Worm (Caenorhabditis elegans): ENCODE results near the gene Y42A5A.1.
A peak's percentile ranks its signal among the peaks of the same experiment; 100 is the strongest.

Gene Y42A5A.1

ce11 chrV:11121247-11121646 lies 33.5 kb downstream of the Y42A5A.1 start (continued):
- TF ChIP-seq mes-2 (tag; optimal IDR thresholded peaks at IDR 0.05; ENCODE audit: poor library complexity, severe bottlenecking) (peak; percentile 15), cey-2 (tag; optimal IDR thresholded peaks at IDR 0.05; ENCODE audit: borderline replicate concordance, insufficient read depth) (no peak), dve-1 (tag; optimal IDR thresholded peaks at IDR 0.05; ENCODE audit: insufficient read depth) (peak; percentile 26), lin-1 (GFP tag; IDR thresholded peaks at IDR 0.05) (no peak), snpc-1.2 (GFP tag; IDR thresholded peaks at IDR 0.05) (no peak), egl-43 (GFP tag; IDR thresholded peaks at IDR 0.05) (no peak), zip-11 (GFP tag; IDR thresholded peaks at IDR 0.05) (no peak), lin-38 (GFP tag; IDR thresholded peaks at IDR 0.05) (0 out of 2 replicates have a peak, but pooled peaks have one; percentile 7), spr-3 (GFP tag; optimal IDR thresholded peaks at IDR 0.05) (no peak), T26A8.4 (GFP tag; IDR thresholded peaks at IDR 0.05) (no peak), zfp-2 (tag; optimal IDR thresholded peaks at IDR 0.05) (no peak), F44E2.7 (GFP tag; IDR thresholded peaks at IDR 0.05) (no peak), arid-1 (GFP tag; conservative IDR thresholded peaks at IDR 0.05) (no peak), jun-1 (tag; optimal IDR thresholded peaks at IDR 0.05) (no peak), zag-1 (tag; optimal IDR thresholded peaks at IDR 0.05) (no peak), mdl-1 (tag; optimal IDR thresholded peaks at IDR 0.05) (peak; percentile 56 to 90), nhr-41 (GFP tag; IDR thresholded peaks at IDR 0.05) (no peak), aly-2 (tag; optimal IDR thresholded peaks at IDR 0.05) (no peak), zip-2 (tag; optimal IDR thresholded peaks at IDR 0.05) (no peak), nhr-42 (GFP tag; IDR thresholded peaks at IDR 0.05) (no peak), D1046.2 (GFP tag; IDR thresholded peaks at IDR 0.05) (no peak), pqm-1 (tag; optimal IDR thresholded peaks at IDR 0.05) (no peak), Y105C5A.15 (GFP tag; IDR thresholded peaks at IDR 0.05) (no peak), dmd-9 (GFP tag; IDR thresholded peaks at IDR 0.05) (no peak), R02D3.7 (tag; optimal IDR thresholded peaks at IDR 0.05) (no peak), hmg-1.1 (GFP tag; IDR thresholded peaks at IDR 0.05) (0 out of 2 replicates have a peak, but pooled peaks have one; percentile 14), T20F7.1 (GFP tag; optimal IDR thresholded peaks at IDR 0.05) (no peak), daf-19 (GFP tag; conservative IDR thresholded peaks at IDR 0.05) (no peak), dmd-8 (GFP tag; IDR thresholded peaks at IDR 0.05) (no peak), pha-4 (GFP tag; IDR thresholded peaks at IDR 0.05) (no peak), pha-4 (tag; optimal IDR thresholded peaks at IDR 0.05) (no peak), ctbp-1 (GFP tag; IDR thresholded peaks at IDR 0.05) (no peak), lin-13 (GFP tag; optimal IDR thresholded peaks at IDR 0.05) (no peak), nhr-28 (tag; optimal IDR thresholded peaks at IDR 0.05) (peak; percentile 47), nhr-77 (tag; optimal IDR thresholded peaks at IDR 0.05) (peak; percentile 26), ama-1 (optimal IDR thresholded peaks at IDR 0.05) (peak; percentile 17), zfp-3 (GFP tag; conservative IDR thresholded peaks at IDR 0.05) (no peak), daf-8 (GFP tag; IDR thresholded peaks at IDR 0.05) (no peak), vab-7 (GFP tag; IDR thresholded peaks at IDR 0.05) (no peak), php-3 (GFP tag; IDR thresholded peaks at IDR 0.05) (no peak), fkh-10 (GFP tag; optimal IDR thresholded peaks at IDR 0.05) (no peak), lin-15B (tag; optimal IDR thresholded peaks at IDR 0.05) (no peak), unc-130 (GFP tag; optimal IDR thresholded peaks at IDR 0.05) (no peak), ztf-11 (tag; optimal IDR thresholded peaks at IDR 0.05) (no peak), ztf-7 (tag; optimal IDR thresholded peaks at IDR 0.05) (no peak), madf-5 (GFP tag; IDR thresholded peaks at IDR 0.05) (no peak), lin-29 (GFP tag; IDR thresholded peaks at IDR 0.05) (no peak), spr-1 (tag; optimal IDR thresholded peaks at IDR 0.05) (no peak), attf-4 (tag; optimal IDR thresholded peaks at IDR 0.05) (no peak), lin-39 (tag; optimal IDR thresholded peaks at IDR 0.05) (no peak), nhr-102 (tag; optimal IDR thresholded peaks at IDR 0.05) (no peak), snpc-4 (tag; optimal IDR thresholded peaks at IDR 0.05) (no peak), F26F4.8 (GFP tag; conservative IDR thresholded peaks at IDR 0.05) (no peak)
